Fruit fly (Drosophila melanogaster): ENCODE results near the gene CG1582.

The CG1582 gene

DNA sequence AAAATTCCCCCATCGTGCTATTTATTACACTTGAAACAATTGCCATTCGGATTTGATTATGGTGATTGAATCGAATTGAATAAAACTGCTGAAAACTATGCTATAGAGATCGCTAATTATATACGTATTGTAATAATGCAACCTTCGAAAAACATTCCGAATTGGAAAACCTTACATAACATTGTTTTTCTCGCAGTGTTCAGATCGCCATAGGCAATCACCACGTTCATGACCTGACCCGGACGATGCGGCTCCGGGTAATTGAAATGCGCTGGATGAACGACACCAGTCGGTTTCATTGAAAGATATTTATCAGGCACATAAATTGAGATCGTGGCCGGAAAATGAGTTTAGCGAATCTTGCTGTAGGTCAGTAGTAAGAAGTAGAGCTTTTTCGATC, 16.3 kb downstream of the CG1582 start (continued):
- TF ChIP-seq CG10979 (tag; optimal IDR thresholded peaks at IDR 0.05) = peak; percentile 16
- peak; percentile 6 for TF ChIP-seq dmrt99B (tag; optimal IDR thresholded peaks at IDR 0.05)
- TF ChIP-seq CG3847 (GFP tag; IDR thresholded peaks at IDR 0.05) = no peak
- peak in 1 of 2 experiments; percentile 2 for TF ChIP-seq bsh (GFP tag; optimal IDR thresholded peaks at IDR 0.05)
- peak; percentile 17 for TF ChIP-seq phol (tag; optimal IDR thresholded peaks at IDR 0.05)
- TF ChIP-seq Ets65A (GFP tag) = peak; percentile 61
- TF ChIP-seq sim (GFP tag; IDR thresholded peaks at IDR 0.05) = no peak
- TF ChIP-seq chif (GFP tag; optimal IDR thresholded peaks at IDR 0.05) = peak in 1 of 2 experiments; percentile 0
- no peak for TF ChIP-seq Hand (GFP tag; optimal IDR thresholded peaks at IDR 0.05)
- 0 out of 3 replicates have a peak, but pooled peaks have one; percentile 28 for TF ChIP-seq row (GFP tag; IDR thresholded peaks at IDR 0.05)
- TF ChIP-seq Hr78 (GFP tag; optimal IDR thresholded peaks at IDR 0.05) = peak in 1 of 2 experiments; percentile 1
- TF ChIP-seq CG7745 (tag; optimal IDR thresholded peaks at IDR 0.05) = no peak
- TF ChIP-seq grau (tag; optimal IDR thresholded peaks at IDR 0.05) = peak; percentile 7
- peak; percentile 26 for TF ChIP-seq CG12391 (tag; optimal IDR thresholded peaks at IDR 0.05)
- TF ChIP-seq Aef1 (GFP tag; IDR thresholded peaks at IDR 0.05) = no peak
- TF ChIP-seq E2f1 (GFP tag; IDR thresholded peaks at IDR 0.05) = no peak
- peak; percentile 4 for TF ChIP-seq CG9609 (GFP tag; optimal IDR thresholded peaks at IDR 0.05)
- no peak for TF ChIP-seq ash1 (GFP tag; optimal IDR thresholded peaks at IDR 0.05)
- TF ChIP-seq CG10462 (GFP tag; optimal IDR thresholded peaks at IDR 0.05) = no peak
- peak; percentile 29 for TF ChIP-seq unpg (GFP tag; optimal IDR thresholded peaks at IDR 0.05)
- peak; percentile 25 for TF ChIP-seq Blimp-1 (GFP tag; optimal IDR thresholded peaks at IDR 0.05)
- no peak for TF ChIP-seq CG10267 (tag; optimal IDR thresholded peaks at IDR 0.05)
- peak; percentile 23 for TF ChIP-seq Oli (tag; optimal IDR thresholded peaks at IDR 0.05)
- TF ChIP-seq Sox102F (GFP tag; optimal IDR thresholded peaks at IDR 0.05) = peak; percentile 28
- TF ChIP-seq CG13624 (GFP tag; optimal IDR thresholded peaks at IDR 0.05) = no peak
- peak in 1 of 2 experiments; percentile 41 for TF ChIP-seq Pdp1 (GFP tag; optimal IDR thresholded peaks at IDR 0.05)
- 0 out of 2 replicates have a peak, but pooled peaks have one; percentile 17 for TF ChIP-seq ara (GFP tag; IDR thresholded peaks at IDR 0.05)
- TF ChIP-seq Xbp1 (GFP tag; optimal IDR thresholded peaks at IDR 0.05) = peak; percentile 19
- peak; percentile 2 for TF ChIP-seq CG10209 (GFP tag; optimal IDR thresholded peaks at IDR 0.05)
- TF ChIP-seq prd (optimal IDR thresholded peaks at IDR 0.05) = no peak
- peak; percentile 40; the same call in 1 of the 3 replicates for TF ChIP-seq prd (GFP tag; IDR thresholded peaks at IDR 0.05)

DNA sequence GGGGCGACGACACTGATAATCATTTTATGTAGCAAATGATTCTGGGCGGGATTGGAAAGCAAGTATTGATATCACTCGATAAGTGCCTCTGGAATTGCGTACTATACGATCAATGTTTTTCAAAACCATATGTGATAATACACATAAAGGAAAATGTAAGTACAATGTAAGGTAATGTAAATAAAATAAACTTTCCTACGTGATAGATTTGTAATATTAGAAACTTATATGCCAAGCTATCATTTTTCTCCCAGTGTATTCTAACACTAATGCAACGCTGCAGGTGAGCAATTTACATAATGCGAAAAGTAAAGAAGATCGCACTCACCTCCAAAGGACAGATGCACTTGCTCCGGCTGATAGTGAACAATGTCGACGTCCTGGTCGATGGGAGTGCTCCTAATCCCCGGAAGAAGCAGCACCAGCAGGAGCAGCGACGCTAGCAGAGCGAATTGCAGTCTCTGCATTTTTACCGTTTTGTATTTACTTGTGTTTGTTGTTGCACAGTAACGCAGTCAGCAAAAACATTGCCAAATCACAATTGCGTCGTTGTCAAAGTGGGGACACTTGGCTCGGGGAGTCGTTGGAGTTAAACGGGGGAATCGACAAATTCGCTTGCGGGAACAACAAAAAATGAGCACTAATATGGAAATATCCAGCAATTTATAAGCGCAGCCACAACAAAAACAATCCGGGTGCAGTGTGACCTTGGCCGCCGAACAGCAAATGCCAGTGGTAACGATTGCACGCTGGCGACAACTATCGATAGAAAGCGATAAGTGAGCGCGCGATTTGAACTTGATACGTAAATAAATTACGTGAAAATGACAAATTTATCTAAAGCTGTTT, 21.8 kb downstream of the CG1582 start, which contains the start of gene CG1637:
Gene CG1637 (minus strand): TSS at position 807 of the 849 bp plus-strand sequence.
- TF ChIP-seq ham (GFP tag; IDR thresholded peaks at IDR 0.05) = no peak
- no peak for TF ChIP-seq CG12942 (GFP tag; optimal IDR thresholded peaks at IDR 0.05)
- no peak for TF ChIP-seq CoRest (tag; optimal IDR thresholded peaks at IDR 0.05)
- peak; percentile 96 for TF ChIP-seq CG9437 (GFP tag; optimal IDR thresholded peaks at IDR 0.05)
- no peak for TF ChIP-seq danr (GFP tag; IDR thresholded peaks at IDR 0.05)
- peak; percentile 61 for TF ChIP-seq Drgx (GFP tag; IDR thresholded peaks at IDR 0.05)
- TF ChIP-seq CG15269 (tag; optimal IDR thresholded peaks at IDR 0.05) = no peak
- no peak for TF ChIP-seq Stat92E (GFP tag; optimal IDR thresholded peaks at IDR 0.05)
- TF ChIP-seq al (GFP tag; IDR thresholded peaks at IDR 0.05) = no peak
- no peak for TF ChIP-seq HHEX (GFP tag; optimal IDR thresholded peaks at IDR 0.05)
- no peak for TF ChIP-seq kah (GFP tag; optimal IDR thresholded peaks at IDR 0.05)
- TF ChIP-seq Nf-YA (GFP tag; IDR thresholded peaks at IDR 0.05) = no peak
- TF ChIP-seq CG3281 (GFP tag; optimal IDR thresholded peaks at IDR 0.05) = no peak
- no peak for TF ChIP-seq Poxn (GFP tag; IDR thresholded peaks at IDR 0.05)
- no peak for TF ChIP-seq Ets65A (GFP tag)
- no peak for TF ChIP-seq maf-S (GFP tag; optimal IDR thresholded peaks at IDR 0.05)
- peak; percentile 16 for TF ChIP-seq CG14710 (tag; optimal IDR thresholded peaks at IDR 0.05)
- no peak for TF ChIP-seq chn (GFP tag; optimal IDR thresholded peaks at IDR 0.05)
- peak; percentile 62 for TF ChIP-seq zf30C (GFP tag; optimal IDR thresholded peaks at IDR 0.05)

All from whole organism, embryonic.